Worm (Caenorhabditis elegans): ENCODE measurements around the gene T16G1.7.

T16G1.7 gene

ce11 chrV:12949607-12950006, 14.7 kb upstream of the T16G1.7 start, which contains the start of gene T16G1.13:
Gene T16G1.13 (plus strand): TSS chrV:12949907.
- no peak for TF ChIP-seq B0261.1 (tag; optimal IDR thresholded peaks at IDR 0.05)
- TF ChIP-seq rpc-1 (optimal IDR thresholded peaks at IDR 0.05): no peak
- TF ChIP-seq rpc-1 (tag; optimal IDR thresholded peaks at IDR 0.05): no peak
- no peak for TF ChIP-seq ekl-4 (GFP tag; IDR thresholded peaks at IDR 0.05)
- TF ChIP-seq ceh-100 (GFP tag; IDR thresholded peaks at IDR 0.05): no peak
- TF ChIP-seq ztf-22 (GFP tag; optimal IDR thresholded peaks at IDR 0.05): no peak
- TF ChIP-seq ztf-6 (GFP tag; IDR thresholded peaks at IDR 0.05): no peak
- no peak for TF ChIP-seq madf-10 (tag; optimal IDR thresholded peaks at IDR 0.05)
- no peak for TF ChIP-seq madf-3 (GFP tag; IDR thresholded peaks at IDR 0.05)
- TF ChIP-seq nhr-27 (tag; optimal IDR thresholded peaks at IDR 0.05): no peak

- TF ChIP-seq ceh-79 (tag; optimal IDR thresholded peaks at IDR 0.05) (no peak), rec-8 (tag; optimal IDR thresholded peaks at IDR 0.05) (no peak)
Measured at ce11 chrV:12944775-12945174, 9.9 kb upstream of the T16G1.7 start, which contains the start of gene grl-2. Gene grl-2 (plus strand): TSS chrV:12945075.

ce11 chrV:12944229-12944628, 9.3 kb upstream of the T16G1.7 start, which contains the start of gene T16G1.3:
Gene T16G1.3 (minus strand): TSS chrV:12944329.
- TF ChIP-seq dox-1 (GFP tag; IDR thresholded peaks at IDR 0.05): no peak
- TF ChIP-seq unc-62 (GFP tag; optimal IDR thresholded peaks at IDR 0.05): no peak
- no peak for TF ChIP-seq pha-4 (tag; optimal IDR thresholded peaks at IDR 0.05)
- TF ChIP-seq ceh-91 (GFP tag; IDR thresholded peaks at IDR 0.05): no peak

ce11 chrV:12943399-12943798, 8.5 kb upstream of the T16G1.7 start:
- no peak for TF ChIP-seq mes-4 (tag; optimal IDR thresholded peaks at IDR 0.05)
- no peak for TF ChIP-seq unc-130 (GFP tag; optimal IDR thresholded peaks at IDR 0.05)
- no peak for TF ChIP-seq lir-1 (GFP tag; conservative IDR thresholded peaks at IDR 0.05)
- no peak for TF ChIP-seq ets-4 (GFP tag; optimal IDR thresholded peaks at IDR 0.05)
- no peak for TF ChIP-seq lag-1 (GFP tag; IDR thresholded peaks at IDR 0.05)
- no peak for TF ChIP-seq B0261.1 (tag; optimal IDR thresholded peaks at IDR 0.05)
- no peak for TF ChIP-seq akir-1 (GFP tag; optimal IDR thresholded peaks at IDR 0.05)
- no peak for TF ChIP-seq egl-18 (GFP tag; IDR thresholded peaks at IDR 0.05)
- TF ChIP-seq ceh-100 (GFP tag; IDR thresholded peaks at IDR 0.05): no peak
- TF ChIP-seq ztf-28 (GFP tag; IDR thresholded peaks at IDR 0.05): no peak
- TF ChIP-seq mel-28 (tag; optimal IDR thresholded peaks at IDR 0.05; ENCODE audit: borderline replicate concordance): no peak
- no peak for TF ChIP-seq T07F8.4 (tag; optimal IDR thresholded peaks at IDR 0.05)
- TF ChIP-seq zfh-2 (GFP tag; conservative IDR thresholded peaks at IDR 0.05): no peak
- TF ChIP-seq nfya-1 (tag; optimal IDR thresholded peaks at IDR 0.05; ENCODE audit: borderline replicate concordance, insufficient read depth): no peak
- TF ChIP-seq bed-1 (GFP tag; IDR thresholded peaks at IDR 0.05): no peak
- TF ChIP-seq pbrm-1 (GFP tag; IDR thresholded peaks at IDR 0.05): no peak

ce11 chrV:12941797-12942474, 7.0 kb upstream of the T16G1.7 start, which contains the start of gene T16G1.4:
Gene T16G1.4 (minus strand): TSS chrV:12941847.
- TF ChIP-seq nhr-80 (tag; optimal IDR thresholded peaks at IDR 0.05): peak; percentile 2
- no peak for TF ChIP-seq ceh-27 (GFP tag; optimal IDR thresholded peaks at IDR 0.05)

Measured in whole organism, young adult.